Fruit fly (Drosophila melanogaster) Kc167 (cell line): ENCODE measurements around the gene CG4390.

Source experiments
- Myc ChIP-seq: fragments of >200 bp; optimal IDR thresholded peaks from 2 replicates; lab custom pipeline; 2017; ENCODE audit warnings: missing external identifiers
- Sin3A ChIP-seq: fragments of >200 bp; optimal IDR thresholded peaks from 2 replicates; lab custom pipeline; 2018; ENCODE audit warnings: missing external identifiers
- h ChIP-seq: fragments of >200 bp; optimal IDR thresholded peaks from 3 replicates; lab custom pipeline; 2018; ENCODE audit warnings: missing external identifiers
- insv ChIP-seq: fragments of >200 bp; optimal IDR thresholded peaks from 3 replicates; lab custom pipeline; 2018; ENCODE audit warnings: missing external identifiers
- psq ChIP-seq: fragments of >200 bp; optimal IDR thresholded peaks from 2 replicates; lab custom pipeline; 2017; ENCODE audit warnings: missing external identifiers
- ttk ChIP-seq: sonication (Bioruptor generic); optimal IDR thresholded peaks from 2 replicates; lab custom pipeline; 2017; ENCODE audit warnings: missing external identifiers

DNA sequence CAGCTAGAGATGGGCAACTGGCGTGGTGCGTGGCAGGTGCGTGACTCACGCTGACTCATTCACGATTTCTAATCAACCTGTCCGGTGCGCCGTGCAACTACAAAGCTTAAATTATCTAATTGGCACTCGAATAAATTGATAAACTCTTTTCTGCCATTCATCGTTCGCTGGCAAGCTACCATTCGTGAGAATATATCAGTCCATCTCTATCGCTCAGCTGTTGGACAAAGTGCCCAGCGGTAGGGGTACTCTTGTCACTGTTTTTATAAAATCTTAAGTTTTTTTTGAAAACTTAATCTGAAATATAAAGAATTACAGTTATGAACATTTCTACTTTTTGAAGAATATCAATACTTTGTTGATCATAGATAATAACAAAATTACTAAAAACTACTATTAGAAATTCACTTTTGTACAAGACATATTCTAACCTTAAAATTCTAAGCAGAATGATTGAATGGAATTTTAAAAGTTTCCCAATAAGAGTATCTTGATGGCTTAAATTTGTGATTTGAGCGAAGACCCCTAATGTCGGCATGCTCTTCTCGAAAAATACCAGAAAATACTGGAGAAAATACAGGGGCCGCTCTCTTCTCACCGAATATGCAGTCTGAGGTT, 38.3 kb downstream of the CG4390 start, which contains the start of the genes PIG-L and psidin:
- TF ChIP-seq h, result no peak
- no peak for TF ChIP-seq Myc (lab: Kevin White, UChicago)
- TF ChIP-seq insv (lab: Kevin White, UChicago), result no peak
- no peak for TF ChIP-seq ttk
- no peak for TF ChIP-seq psq (lab: Kevin White, UChicago)
- TF ChIP-seq Sin3A (lab: Kevin White, UChicago), result no peak
